Worm (Caenorhabditis elegans): ENCODE measurements around the gene T07G12.5.

DNA sequence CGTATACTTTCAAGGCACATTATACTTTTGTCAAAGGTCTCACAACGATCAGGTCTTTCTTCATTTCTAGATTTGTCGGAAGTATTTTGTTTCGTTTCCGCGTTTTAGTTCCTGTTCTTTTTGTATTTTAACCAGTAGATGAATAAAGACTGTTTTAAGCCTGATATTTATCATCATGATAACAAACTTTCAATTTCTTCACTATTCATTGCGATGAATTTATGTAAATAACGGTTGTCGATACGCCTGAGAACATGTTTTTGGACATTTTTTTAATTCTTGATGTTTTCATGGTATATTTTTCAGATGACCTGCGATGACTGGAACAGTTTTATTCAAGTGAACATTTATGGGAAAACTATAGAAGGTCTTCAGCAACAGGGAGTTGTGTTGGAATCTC lies 13.5 kb upstream of the T07G12.5 start, which contains the start of gene zim-3:
- no peak for TF ChIP-seq elt-3 (tag; optimal IDR thresholded peaks at IDR 0.05)
- TF ChIP-seq ZK546.5 (tag; optimal IDR thresholded peaks at IDR 0.05): no peak
- no peak for TF ChIP-seq pha-4 (tag; optimal IDR thresholded peaks at IDR 0.05)

All from whole organism, L3 larva.